Fruit fly (Drosophila melanogaster) Kc167 (cell line): ENCODE results near the gene Pglym78.

Experiments used
- Myc ChIP-seq: fragments of >200 bp; optimal IDR thresholded peaks from 2 replicates; lab custom pipeline; 2017; ENCODE audit warnings: missing external identifiers
- Sin3A ChIP-seq: fragments of >200 bp; optimal IDR thresholded peaks from 2 replicates; lab custom pipeline; 2018; ENCODE audit warnings: missing external identifiers
- h ChIP-seq: fragments of >200 bp; optimal IDR thresholded peaks from 3 replicates; lab custom pipeline; 2018; ENCODE audit warnings: missing external identifiers
- insv ChIP-seq: fragments of >200 bp; optimal IDR thresholded peaks from 3 replicates; lab custom pipeline; 2018; ENCODE audit warnings: missing external identifiers
- psq ChIP-seq: fragments of >200 bp; optimal IDR thresholded peaks from 2 replicates; lab custom pipeline; 2017; ENCODE audit warnings: missing external identifiers
- ttk ChIP-seq: sonication (Bioruptor generic); optimal IDR thresholded peaks from 2 replicates; lab custom pipeline; 2017; ENCODE audit warnings: missing external identifiers

Gene Pglym78

dm6 chr3R:29148072-29148471 is at the start of gene Pglym78, which contains the start of gene CG11882:
Pglym78 (plus strand) TSS chr3R:29148248.
CG11882 (minus strand) TSS chr3R:29148172.
- no peak for TF ChIP-seq Myc
- peak; percentile 96 for TF ChIP-seq insv

dm6 chr3R:29103227-29103626 is 44.8 kb upstream of the Pglym78 start:
- TF ChIP-seq ttk (lab: Kevin White, UChicago) = no peak
- TF ChIP-seq psq = no peak
- no peak for TF ChIP-seq insv
- TF ChIP-seq h = no peak
- no peak for TF ChIP-seq Myc
- no peak for TF ChIP-seq Sin3A (lab: Kevin White, UChicago)

dm6 chr3R:29111795-29112194 is 36.3 kb upstream of the Pglym78 start:
- TF ChIP-seq Sin3A (lab: Kevin White, UChicago) (no peak), insv (no peak), ttk (lab: Kevin White, UChicago) (no peak), Myc (no peak), h (no peak), psq (no peak)

dm6 chr3R:29112398-29113150 is 35.5 kb upstream of the Pglym78 start, which contains the start of the genes alpha-Man-Ib and Pdhb:
alpha-Man-Ib (minus strand) TSS chr3R:29112822.
Pdhb (plus strand) TSS chr3R:29113071.
- TF ChIP-seq Sin3A (lab: Kevin White, UChicago) (no peak), Myc (no peak), insv (no peak), h (no peak), ttk (lab: Kevin White, UChicago) (no peak), psq (no peak)

- no peak for TF ChIP-seq Myc
- no peak for TF ChIP-seq Sin3A (lab: Kevin White, UChicago)
- TF ChIP-seq insv = no peak
- no peak for TF ChIP-seq ttk (lab: Kevin White, UChicago)
- no peak for TF ChIP-seq psq
- TF ChIP-seq h = no peak
These were observed 34.7 kb upstream of the Pglym78 start for dm6 chr3R:29113392-29113791.

dm6 chr3R:29116167-29116725 is 31.8 kb upstream of the Pglym78 start, which contains the start of gene Atg14:
Atg14 (plus strand) TSS chr3R:29116391.
- TF ChIP-seq insv = no peak
- TF ChIP-seq ttk (lab: Kevin White, UChicago) = no peak
- TF ChIP-seq Sin3A (lab: Kevin White, UChicago) = no peak
- no peak for TF ChIP-seq psq
- no peak for TF ChIP-seq Myc
- no peak for TF ChIP-seq h

dm6 chr3R:29122817-29123611 is 25.0 kb upstream of the Pglym78 start, which contains the start of the genes yem and Ctl2:
yem (minus strand) TSS chr3R:29122879.
Ctl2 (plus strand) TSS chr3R:29123370.
- TF ChIP-seq psq (no peak), Sin3A (lab: Kevin White, UChicago) (peak; percentile 70)

- TF ChIP-seq insv = no peak
- no peak for TF ChIP-seq Sin3A (lab: Kevin White, UChicago)
- no peak for TF ChIP-seq ttk (lab: Kevin White, UChicago)
- TF ChIP-seq Myc = no peak
These were observed 23.9 kb upstream of the Pglym78 start for dm6 chr3R:29124128-29124527.

- TF ChIP-seq Sin3A (lab: Kevin White, UChicago) = no peak
- no peak for TF ChIP-seq ttk (lab: Kevin White, UChicago)
- TF ChIP-seq insv = no peak
- TF ChIP-seq psq = no peak
- TF ChIP-seq h = no peak
- TF ChIP-seq Myc = no peak
These were observed 17.0 kb upstream of the Pglym78 start, which contains the start of the genes dgt6 and Vha100-1 for dm6 chr3R:29130902-29131621. dgt6 (minus strand) TSS chr3R:29130972. Vha100-1 (plus strand) TSS chr3R:29131193.

- no peak for TF ChIP-seq ttk (lab: Kevin White, UChicago)
- no peak for TF ChIP-seq Myc
- TF ChIP-seq insv = no peak
These were observed 9.6 kb upstream of the Pglym78 start, which contains the start of the genes Alg13 and superdeath for dm6 chr3R:29138407-29138806. Alg13 (minus strand) TSS chr3R:29138573. superdeath (plus strand) TSS chr3R:29138662.

dm6 chr3R:29138961-29139527 is 9.0 kb upstream of the Pglym78 start:
- TF ChIP-seq Sin3A (lab: Kevin White, UChicago) (no peak), ttk (lab: Kevin White, UChicago) (no peak), h (no peak), insv (no peak), Myc (no peak), psq (no peak)
